Worm (Caenorhabditis elegans) whole organism, L2 larva: Measurements from ENCODE around the gene col-146.

Source experiments
- blmp-1 ChIP-seq: sonication (generic microtip); optimal IDR thresholded peaks from 2 replicates; lab custom pipeline; 2017; ENCODE audit warnings: missing genetic modification characterization, mild to moderate bottlenecking, missing compliant biosample characterization, antibody characterized with exemption, moderate library complexity; ENCODE audit not compliant: insufficient read depth
- ceh-82 ChIP-seq: fragments of 150-350 bp; optimal IDR thresholded peaks from 2 replicates; lab custom pipeline; 2014; ENCODE audit warnings: missing biosample characterization, missing genetic modification characterization
- elt-3 ChIP-seq: sonication (generic microtip); optimal IDR thresholded peaks from 2 replicates; lab custom pipeline; 2017; ENCODE audit warnings: missing biosample characterization, missing genetic modification characterization
- mab-5 ChIP-seq: fragments of 150-350 bp; optimal IDR thresholded peaks from 2 replicates; lab custom pipeline; 2014; ENCODE audit warnings: missing biosample characterization, missing genetic modification characterization
- mdl-1 ChIP-seq, 2 experiments: fragments of 150-350 bp in 1 of 2; sonication (generic microtip) in 1 of 2; optimal IDR thresholded peaks; 2 replicates each; lab custom pipeline; 2017; ENCODE audit warnings: missing biosample characterization in 2 of 2, missing genetic modification characterization in 2 of 2
- nhr-25 ChIP-seq: fragments of 150-350 bp; sonication (generic microtip); optimal IDR thresholded peaks from 3 replicates; lab custom pipeline; 2014; ENCODE audit warnings: missing biosample characterization, missing genetic modification characterization
- sem-4 ChIP-seq: fragments of 150-350 bp; optimal IDR thresholded peaks from 2 replicates; lab custom pipeline; 2014; ENCODE audit warnings: missing biosample characterization, missing genetic modification reagents, missing genetic modification characterization
- unc-62 ChIP-seq: fragments of 150-350 bp; optimal IDR thresholded peaks from 2 replicates; lab custom pipeline; 2014; ENCODE audit warnings: missing biosample characterization, missing genetic modification reagents, missing genetic modification characterization
- ztf-11 ChIP-seq: sonication (generic microtip); optimal IDR thresholded peaks from 2 replicates; lab custom pipeline; 2017; ENCODE audit warnings: missing biosample characterization, missing genetic modification characterization
- ztf-4 ChIP-seq: fragments of 150-350 bp; optimal IDR thresholded peaks from 2 replicates; lab custom pipeline; 2014; ENCODE audit warnings: missing biosample characterization, missing genetic modification characterization

DNA sequence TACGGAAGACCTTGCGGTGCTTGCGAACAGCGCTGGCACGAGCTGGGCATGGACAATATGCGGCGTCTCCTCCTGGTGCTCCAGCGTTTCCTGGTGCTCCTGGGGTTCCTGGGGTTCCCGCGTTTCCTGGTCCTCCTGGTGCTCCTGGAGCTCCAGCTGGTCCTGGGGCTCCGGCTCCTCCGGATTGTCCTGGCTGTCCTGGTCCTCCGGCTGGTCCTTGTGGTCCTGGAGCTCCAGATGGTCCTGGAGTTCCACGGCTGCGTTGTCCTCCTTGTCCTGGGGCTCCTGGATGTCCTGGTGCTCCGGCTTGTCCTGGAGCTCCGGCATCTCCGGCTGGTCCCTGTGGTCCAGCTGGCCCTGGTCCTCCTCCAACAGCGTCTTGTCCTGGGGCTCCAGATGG, 2.6 kb downstream of the col-146 start:
- TF ChIP-seq ceh-82 (tag; lab: Kevin White, UChicago) = no peak
- no peak for TF ChIP-seq mdl-1 (tag; optimal IDR thresholded peaks at IDR 0.05; lab: Kevin White, UChicago)
- no peak for TF ChIP-seq sem-4
- no peak for TF ChIP-seq blmp-1 (tag; lab: Kevin White, UChicago)
- no peak for TF ChIP-seq mab-5
- TF ChIP-seq ztf-11 (tag; lab: Kevin White, UChicago) = no peak
- TF ChIP-seq unc-62 (GFP tag; lab: Kevin White, UChicago) = no peak
- TF ChIP-seq nhr-25 (tag; lab: Kevin White, UChicago) = no peak
- TF ChIP-seq ztf-4 = no peak
- TF ChIP-seq elt-3 = no peak
